Fruit fly (Drosophila melanogaster): ENCODE measurements around the gene RPA2.

- TF ChIP-seq CG32006 (GFP tag; optimal IDR thresholded peaks at IDR 0.05), result no peak
- no peak for TF ChIP-seq Gug (GFP tag; IDR thresholded peaks at IDR 0.05)
- no peak for TF ChIP-seq acj6 (GFP tag; optimal IDR thresholded peaks at IDR 0.05)
Observed at dm6 chr2L:20879567-20880141, 46.3 kb downstream of the RPA2 start.
